Fruit fly (Drosophila melanogaster) whole organism, embryonic: Measurements from ENCODE around the gene eIF1.
A peak's percentile ranks its signal among the peaks of the same experiment; 100 is the strongest.

Experiments
- B-H1 ChIP-seq: fragments of 200-800 bp; sonication (Bioruptor generic); IDR thresholded peaks from 3 replicates; pipeline ENCODE4 v1.3.6; 2022; ENCODE audit warnings: missing biosample characterization, missing genetic modification characterization
- Bdp1 ChIP-seq: fragments of 200-800 bp; sonication (Bioruptor generic); optimal IDR thresholded peaks from 3 replicates; lab custom pipeline; 2016; ENCODE audit warnings: missing biosample characterization, missing genetic modification characterization
- CG10147 ChIP-seq: fragments of 200-800 bp; sonication (Bioruptor generic); optimal IDR thresholded peaks from 2 replicates; lab custom pipeline; 2019; ENCODE audit warnings: missing biosample characterization, mild to moderate bottlenecking, missing genetic modification characterization, moderate library complexity
- CG1024 ChIP-seq: fragments of 200-800 bp; sonication (Bioruptor generic); IDR thresholded peaks from 2 replicates; pipeline ENCODE4 v1.3.6; 2022; ENCODE audit warnings: missing biosample characterization, missing genetic modification characterization
- CG10431 ChIP-seq: fragments of 200-800 bp; sonication (Bioruptor generic); optimal IDR thresholded peaks from 3 replicates; lab custom pipeline; 2018; ENCODE audit warnings: missing biosample characterization, mild to moderate bottlenecking, missing genetic modification characterization
- CG1233 ChIP-seq: fragments of 200-800 bp; sonication (Bioruptor generic); optimal IDR thresholded peaks from 4 replicates; lab custom pipeline; 2018; ENCODE audit warnings: missing biosample characterization, mild to moderate bottlenecking, missing genetic modification characterization
- CG12659 ChIP-seq: fragments of 200-800 bp; sonication (Bioruptor generic); optimal IDR thresholded peaks from 3 replicates; lab custom pipeline; 2017; ENCODE audit warnings: mild to moderate bottlenecking, missing biosample characterization, missing genetic modification reagents, missing genetic modification characterization
- CG14441 ChIP-seq: fragments of 200-800 bp; sonication (Bioruptor generic); IDR thresholded peaks from 2 replicates; pipeline ENCODE4 v1.3.6; 2022; ENCODE audit warnings: missing biosample characterization, missing genetic modification characterization
- CG14667 ChIP-seq: fragments of 200-800 bp; sonication (Bioruptor generic); IDR thresholded peaks from 2 replicates; pipeline ENCODE4 v1.3.6; 2022; ENCODE audit warnings: missing biosample characterization, missing genetic modification characterization
- CG1529 ChIP-seq: fragments of 200-800 bp; sonication (Bioruptor generic); optimal IDR thresholded peaks from 3 replicates; lab custom pipeline; 2018; ENCODE audit warnings: missing biosample characterization, missing genetic modification characterization
- CG15601 ChIP-seq: fragments of 200-800 bp; sonication (Bioruptor generic); optimal IDR thresholded peaks from 3 replicates; lab custom pipeline; 2019; ENCODE audit warnings: missing biosample characterization, mild to moderate bottlenecking, missing genetic modification characterization, moderate library complexity
- CG16779 ChIP-seq: fragments of 200-800 bp; sonication (Bioruptor generic); IDR thresholded peaks from 2 replicates; pipeline ENCODE4 v1.3.6; 2022; ENCODE audit warnings: missing biosample characterization, missing genetic modification characterization
- CG18599 ChIP-seq: fragments of 200-800 bp; sonication (Bioruptor generic); optimal IDR thresholded peaks from 3 replicates; lab custom pipeline; 2017; ENCODE audit warnings: missing biosample characterization, missing genetic modification characterization, mild to moderate bottlenecking, moderate library complexity, missing genetic modification reagents
- CG31365 ChIP-seq: fragments of 200-800 bp; sonication (Bioruptor generic); optimal IDR thresholded peaks from 2 replicates; lab custom pipeline; 2018; ENCODE audit warnings: missing biosample characterization, mild to moderate bottlenecking, missing genetic modification characterization
- CG3847 ChIP-seq: fragments of 200-800 bp; sonication (Bioruptor generic); IDR thresholded peaks from 2 replicates; pipeline ENCODE4 v1.3.6; 2022; ENCODE audit warnings: missing biosample characterization, missing genetic modification characterization
- CG5953 ChIP-seq: fragments of 200-800 bp; sonication (Bioruptor generic); IDR thresholded peaks from 2 replicates; pipeline ENCODE4 v1.3.6; 2022; ENCODE audit warnings: missing biosample characterization, missing genetic modification characterization
- CG6654 ChIP-seq: fragments of 200-800 bp; sonication (Bioruptor generic); optimal IDR thresholded peaks from 2 replicates; lab custom pipeline; 2017; ENCODE audit warnings: missing biosample characterization, mild to moderate bottlenecking, missing genetic modification characterization
- CG6683 ChIP-seq: fragments of 200-800 bp; sonication (Bioruptor generic); optimal IDR thresholded peaks from 2 replicates; lab custom pipeline; 2017; ENCODE audit warnings: missing biosample characterization, mild to moderate bottlenecking, missing genetic modification characterization, missing genetic modification reagents
- CG7372 ChIP-seq: fragments of 200-800 bp; sonication (Bioruptor generic); IDR thresholded peaks from 2 replicates; pipeline ENCODE4 v1.3.6; 2022; ENCODE audit warnings: missing biosample characterization, missing genetic modification characterization
- CG7786 ChIP-seq: fragments of 200-800 bp; sonication (Bioruptor generic); optimal IDR thresholded peaks from 2 replicates; lab custom pipeline; 2016; ENCODE audit warnings: missing biosample characterization, missing genetic modification characterization
- CG7928 ChIP-seq: fragments of 200-800 bp; sonication (Bioruptor generic); optimal IDR thresholded peaks from 2 replicates; lab custom pipeline; 2017; ENCODE audit warnings: missing biosample characterization, mild to moderate bottlenecking, missing genetic modification characterization
- CG9609 ChIP-seq: fragments of 200-800 bp; sonication (Bioruptor generic); optimal IDR thresholded peaks from 3 replicates; lab custom pipeline; 2016; ENCODE audit warnings: missing biosample characterization, missing genetic modification characterization
- CG9876 ChIP-seq: fragments of 200-800 bp; sonication (Bioruptor generic); optimal IDR thresholded peaks from 2 replicates; lab custom pipeline; 2016; ENCODE audit warnings: missing biosample characterization, missing genetic modification characterization
- CTCF ChIP-seq: fragments of 200-800 bp; sonication (Bioruptor generic); optimal IDR thresholded peaks from 2 replicates; lab custom pipeline; 2017; ENCODE audit warnings: missing biosample characterization, mild to moderate bottlenecking, missing genetic modification characterization, moderate library complexity
- Fer1 ChIP-seq: fragments of 200-800 bp; sonication (Bioruptor generic); optimal IDR thresholded peaks from 2 replicates; lab custom pipeline; 2017; ENCODE audit warnings: missing biosample characterization, mild to moderate bottlenecking, missing genetic modification characterization
- Fer3 ChIP-seq: fragments of 200-800 bp; sonication (Bioruptor generic); optimal IDR thresholded peaks from 2 replicates; lab custom pipeline; 2018; ENCODE audit warnings: missing biosample characterization, mild to moderate bottlenecking, missing genetic modification characterization, moderate library complexity
- HHEX ChIP-seq: fragments of 200-800 bp; sonication (Bioruptor generic); optimal IDR thresholded peaks from 3 replicates; lab custom pipeline; 2017; ENCODE audit warnings: missing biosample characterization, mild to moderate bottlenecking, missing genetic modification characterization, missing genetic modification reagents
- Hand ChIP-seq: fragments of 200-800 bp; sonication (Bioruptor generic); optimal IDR thresholded peaks from 2 replicates; lab custom pipeline; 2017; ENCODE audit warnings: mild to moderate bottlenecking, missing biosample characterization, missing genetic modification reagents, missing genetic modification characterization
- HmgZ ChIP-seq: fragments of 200-800 bp; sonication (Bioruptor generic); optimal IDR thresholded peaks from 2 replicates; lab custom pipeline; 2018; ENCODE audit warnings: missing biosample characterization, mild to moderate bottlenecking, missing genetic modification characterization
- Hmx ChIP-seq: fragments of 200-800 bp; sonication (Bioruptor generic); optimal IDR thresholded peaks from 2 replicates; lab custom pipeline; 2016; ENCODE audit warnings: missing biosample characterization, missing genetic modification characterization
- PHDP ChIP-seq: fragments of 200-800 bp; sonication (Bioruptor generic); optimal IDR thresholded peaks from 3 replicates; lab custom pipeline; 2018; ENCODE audit warnings: missing biosample characterization, mild to moderate bottlenecking, missing genetic modification characterization, moderate library complexity
- Poxn ChIP-seq: fragments of 200-800 bp; sonication (Bioruptor generic); IDR thresholded peaks from 2 replicates; pipeline ENCODE4 v1.3.6; 2022; ENCODE audit warnings: missing biosample characterization, missing genetic modification characterization
- Sry-β ChIP-seq: fragments of 200-800 bp; sonication (Bioruptor generic); optimal IDR thresholded peaks from 2 replicates; lab custom pipeline; 2018; ENCODE audit warnings: missing biosample characterization, mild to moderate bottlenecking, missing genetic modification characterization, moderate library complexity
- Taf1 ChIP-seq: fragments of 200-800 bp; sonication (Bioruptor generic); IDR thresholded peaks from 2 replicates; pipeline ENCODE4 v1.3.6; 2022; ENCODE audit warnings: missing biosample characterization, missing genetic modification characterization
- Trl ChIP-seq, 3 experiments: fragments of >200 bp in 2 of 3; fragments of 200-800 bp in 1 of 3; sonication (Bioruptor generic) in 1 of 3; optimal IDR thresholded peaks; 2 replicates in 1 of 3; 3 replicates in 2 of 3; lab custom pipeline; 2016 to 2017; ENCODE audit warnings: missing biosample characterization in 1 of 3, missing genetic modification characterization in 1 of 3
- Vsx1 ChIP-seq: fragments of 200-800 bp; sonication (Bioruptor generic); optimal IDR thresholded peaks from 2 replicates; lab custom pipeline; 2017; ENCODE audit warnings: missing biosample characterization, mild to moderate bottlenecking, missing genetic modification characterization, missing genetic modification reagents
- ara ChIP-seq: fragments of 200-800 bp; sonication (Bioruptor generic); IDR thresholded peaks from 2 replicates; pipeline ENCODE4 v1.3.6; 2022; ENCODE audit warnings: missing biosample characterization, missing genetic modification characterization
- ci ChIP-seq: fragments of 200-800 bp; sonication (Bioruptor generic); IDR thresholded peaks from 3 replicates; pipeline ENCODE4 v1.3.6; 2022; ENCODE audit warnings: missing biosample characterization, missing genetic modification characterization
- cwo ChIP-seq: fragments of 200-800 bp; sonication (Bioruptor generic); optimal IDR thresholded peaks from 3 replicates; lab custom pipeline; 2017; ENCODE audit warnings: missing biosample characterization, missing genetic modification characterization, mild to moderate bottlenecking, moderate library complexity, missing genetic modification reagents
- dati ChIP-seq: fragments of 200-800 bp; sonication (Bioruptor generic); IDR thresholded peaks from 2 replicates; pipeline ENCODE4 v1.3.6; 2022; ENCODE audit warnings: missing biosample characterization, missing genetic modification characterization
- fd64A ChIP-seq: fragments of 200-800 bp; sonication (Bioruptor generic); optimal IDR thresholded peaks from 3 replicates; lab custom pipeline; 2018; ENCODE audit warnings: missing biosample characterization, mild to moderate bottlenecking, missing genetic modification characterization
- fru ChIP-seq: fragments of >200 bp; optimal IDR thresholded peaks from 2 replicates; lab custom pipeline; 2017
- gsb-n ChIP-seq: fragments of 200-800 bp; sonication (Bioruptor generic); optimal IDR thresholded peaks from 3 replicates; lab custom pipeline; 2018; ENCODE audit warnings: missing biosample characterization, mild to moderate bottlenecking, missing genetic modification characterization
- hb ChIP-seq: fragments of 200-800 bp; sonication (Bioruptor generic); IDR thresholded peaks from 3 replicates; pipeline ENCODE4 v1.3.6; 2022; ENCODE audit warnings: missing biosample characterization, missing genetic modification characterization; ENCODE audit not compliant: partially characterized antibody
- lola ChIP-seq, 3 experiments: fragments of >200 bp in 2 of 3; fragments of 200-800 bp in 1 of 3; sonication (Bioruptor generic) in 1 of 3; optimal IDR thresholded peaks; 2 replicates each; lab custom pipeline; 2017 to 2019; ENCODE audit warnings: missing biosample characterization in 3 of 3, missing genetic modification characterization in 3 of 3, mild to moderate bottlenecking in 1 of 3, moderate library complexity in 1 of 3
- pfk ChIP-seq: fragments of 200-800 bp; sonication (Bioruptor generic); optimal IDR thresholded peaks from 2 replicates; lab custom pipeline; 2018; ENCODE audit warnings: missing biosample characterization, mild to moderate bottlenecking, missing genetic modification characterization, moderate library complexity
- pum ChIP-seq: fragments of 200-800 bp; sonication (Bioruptor generic); optimal IDR thresholded peaks from 2 replicates; lab custom pipeline; 2016; ENCODE audit warnings: missing biosample characterization, missing genetic modification characterization
- pzg ChIP-seq: fragments of 200-800 bp; sonication (Bioruptor generic); optimal IDR thresholded peaks from 3 replicates; lab custom pipeline; 2018; ENCODE audit warnings: missing biosample characterization, mild to moderate bottlenecking, missing genetic modification characterization, moderate library complexity
- schlank ChIP-seq: fragments of 200-800 bp; sonication (Bioruptor generic); optimal IDR thresholded peaks from 2 replicates; lab custom pipeline; 2018; ENCODE audit warnings: missing biosample characterization, mild to moderate bottlenecking, missing genetic modification characterization
- sim ChIP-seq: fragments of 200-800 bp; sonication (Bioruptor generic); IDR thresholded peaks from 2 replicates; pipeline ENCODE4 v1.3.6; 2022; ENCODE audit warnings: missing biosample characterization, missing genetic modification characterization
- sima ChIP-seq: fragments of 200-800 bp; sonication (Bioruptor generic); optimal IDR thresholded peaks from 2 replicates; lab custom pipeline; 2016; ENCODE audit warnings: missing biosample characterization, missing genetic modification characterization
- slou ChIP-seq: fragments of 200-800 bp; sonication (Bioruptor generic); optimal IDR thresholded peaks from 3 replicates; lab custom pipeline; 2016; ENCODE audit warnings: missing biosample characterization, missing genetic modification characterization

eIF1 gene

dm6 chr3L:3197464-3197863 is 25.7 kb upstream of the eIF1 start, which contains the start of gene CG14966 (continued):
- TF ChIP-seq dati (GFP tag; lab: Robert Waterston, UW): no peak
- TF ChIP-seq CG15601 (tag; lab: Kevin White, UChicago): no peak
- no peak for TF ChIP-seq cwo
- no peak for TF ChIP-seq CG16779
- TF ChIP-seq CG31365 (tag; lab: Kevin White, UChicago): no peak
- no peak for TF ChIP-seq fru (lab: Kevin White, UChicago)
- no peak for TF ChIP-seq ara (GFP tag; lab: Robert Waterston, UW)
- TF ChIP-seq sima (GFP tag; lab: Kevin White, UChicago): no peak
- TF ChIP-seq gsb-n: no peak
- TF ChIP-seq CG18599 (GFP tag; lab: Kevin White, UChicago): peak; percentile 22
- TF ChIP-seq Bdp1 (GFP tag; lab: Kevin White, UChicago): no peak
- TF ChIP-seq lola (GFP tag; optimal IDR thresholded peaks at IDR 0.05; lab: Kevin White, UChicago): no peak
- TF ChIP-seq CG12659 (GFP tag; lab: Kevin White, UChicago): peak; percentile 62
- no peak for TF ChIP-seq Vsx1 (GFP tag; lab: Kevin White, UChicago)
- TF ChIP-seq CG1024 (GFP tag; lab: Robert Waterston, UW): no peak
- no peak for TF ChIP-seq CG5953 (GFP tag; lab: Robert Waterston, UW)
- peak; percentile 69 for TF ChIP-seq HmgZ
- TF ChIP-seq CG6683 (GFP tag; lab: Kevin White, UChicago): no peak
- TF ChIP-seq Fer3 (tag; lab: Kevin White, UChicago): no peak
- no peak for TF ChIP-seq CG9876 (GFP tag; lab: Kevin White, UChicago)
- peak; percentile 72 for TF ChIP-seq CTCF
- TF ChIP-seq Hand (GFP tag; lab: Kevin White, UChicago): no peak
- no peak for TF ChIP-seq fd64A (GFP tag; lab: Kevin White, UChicago)
- peak; percentile 38 for TF ChIP-seq pum (GFP tag; lab: Kevin White, UChicago)
- no peak for TF ChIP-seq sim (GFP tag; lab: Robert Waterston, UW)
- peak; percentile 0 for TF ChIP-seq CG7786 (GFP tag; lab: Kevin White, UChicago)
- peak; percentile 97 for TF ChIP-seq CG7928 (GFP tag; lab: Kevin White, UChicago)
- TF ChIP-seq CG10147 (GFP tag; lab: Kevin White, UChicago): peak; percentile 5
- TF ChIP-seq CG1529 (GFP tag; lab: Kevin White, UChicago): no peak
- TF ChIP-seq CG1233 (GFP tag; lab: Kevin White, UChicago): no peak
- no peak for TF ChIP-seq B-H1
- TF ChIP-seq Poxn: no peak
- 0 out of 2 replicates have a peak, but pooled peaks have one; percentile 16 for TF ChIP-seq CG14441 (GFP tag; lab: Robert Waterston, UW)
- no peak for TF ChIP-seq CG6654 (GFP tag; lab: Kevin White, UChicago)
- TF ChIP-seq CG3847: peak; percentile 44
- peak; percentile 1 for TF ChIP-seq PHDP (tag; lab: Kevin White, UChicago)
- no peak for TF ChIP-seq Taf1 (GFP tag; lab: Robert Waterston, UW)
- TF ChIP-seq Fer1: peak; percentile 31
- TF ChIP-seq CG14667 (GFP tag; lab: Robert Waterston, UW): no peak
- no peak for TF ChIP-seq Trl (optimal IDR thresholded peaks at IDR 0.05; lab: Kevin White, UChicago)
- TF ChIP-seq Trl (GFP tag; optimal IDR thresholded peaks at IDR 0.05; lab: Kevin White, UChicago): no peak
- no peak for TF ChIP-seq schlank (tag; lab: Kevin White, UChicago)
- peak; percentile 89 for TF ChIP-seq pzg (GFP tag; lab: Kevin White, UChicago)
- TF ChIP-seq Hmx (GFP tag; lab: Kevin White, UChicago): peak; percentile 16
- TF ChIP-seq pfk: peak; percentile 11
- TF ChIP-seq hb (GFP tag; lab: Robert Waterston, UW): peak; percentile 78; the same call in 2 of the 3 replicates
- peak; percentile 50; the same call in 1 of the 3 replicates for TF ChIP-seq ci
- no peak for TF ChIP-seq CG9609 (GFP tag; lab: Kevin White, UChicago)
- no peak for TF ChIP-seq HHEX (GFP tag; lab: Kevin White, UChicago)
- no peak for TF ChIP-seq slou (GFP tag; lab: Kevin White, UChicago)
- TF ChIP-seq Sry-β (GFP tag; lab: Kevin White, UChicago): no peak
- peak; percentile 89 for TF ChIP-seq CG10431 (GFP tag; lab: Kevin White, UChicago)
- no peak for TF ChIP-seq CG7372 (GFP tag; lab: Robert Waterston, UW)
